Fruit fly (Drosophila melanogaster) whole organism, larva: Measurements from ENCODE around the gene Pbgs.

Experiments
- noc ChIP-seq: fragments of 200-800 bp; sonication (Bioruptor generic); optimal IDR thresholded peaks from 3 replicates; lab custom pipeline; 2019; ENCODE audit warnings: missing biosample characterization, mild to moderate bottlenecking, missing genetic modification characterization, moderate library complexity

Pbgs gene

DNA sequence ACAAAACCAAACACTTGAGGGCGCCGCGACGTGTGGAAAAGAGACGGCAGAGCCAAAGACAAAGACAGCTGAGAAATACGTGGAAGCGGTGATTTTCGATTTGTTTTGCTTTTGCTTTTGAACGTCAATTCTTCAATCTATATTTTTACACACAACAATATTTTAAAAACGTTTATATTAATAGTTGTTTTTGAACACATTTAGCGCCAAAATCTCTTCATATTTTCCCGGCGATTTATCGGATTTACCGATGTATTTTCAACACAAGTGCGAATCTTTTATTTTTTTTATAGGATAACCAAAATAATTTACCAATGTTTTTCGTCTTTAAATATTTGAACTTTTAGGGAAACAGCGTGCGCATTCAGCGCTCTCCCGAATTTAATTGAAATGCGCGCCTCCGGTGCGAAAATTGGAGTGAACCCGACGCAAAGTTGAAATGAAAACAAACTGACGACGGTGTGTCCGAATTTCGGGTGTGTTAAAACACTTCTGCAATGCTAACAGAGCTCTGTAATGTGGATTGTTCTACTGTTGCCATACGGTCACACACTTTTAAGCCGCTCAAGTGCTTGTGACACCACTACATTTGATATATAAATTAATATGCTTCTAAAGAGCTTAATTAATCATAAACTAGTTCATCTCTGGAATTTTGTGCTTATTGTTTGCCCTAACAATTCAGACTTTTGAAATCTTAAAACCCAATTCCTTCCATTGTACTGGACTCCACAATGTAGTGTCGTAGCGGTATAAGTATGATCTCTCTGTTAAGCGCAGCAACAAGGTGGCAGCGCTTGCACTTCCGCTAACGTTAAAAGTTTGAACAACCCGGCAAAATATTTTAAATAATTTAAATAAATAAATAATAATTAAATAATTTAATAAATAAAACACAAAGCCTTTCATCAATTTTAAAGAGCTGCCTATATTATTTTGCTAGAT is 4.5 kb downstream of the Pbgs start, which contains the start of gene app:
TSS of gene app (minus strand) at position 499 of the 945 bp plus-strand sequence.
- TF ChIP-seq noc = peak; percentile 84

DNA sequence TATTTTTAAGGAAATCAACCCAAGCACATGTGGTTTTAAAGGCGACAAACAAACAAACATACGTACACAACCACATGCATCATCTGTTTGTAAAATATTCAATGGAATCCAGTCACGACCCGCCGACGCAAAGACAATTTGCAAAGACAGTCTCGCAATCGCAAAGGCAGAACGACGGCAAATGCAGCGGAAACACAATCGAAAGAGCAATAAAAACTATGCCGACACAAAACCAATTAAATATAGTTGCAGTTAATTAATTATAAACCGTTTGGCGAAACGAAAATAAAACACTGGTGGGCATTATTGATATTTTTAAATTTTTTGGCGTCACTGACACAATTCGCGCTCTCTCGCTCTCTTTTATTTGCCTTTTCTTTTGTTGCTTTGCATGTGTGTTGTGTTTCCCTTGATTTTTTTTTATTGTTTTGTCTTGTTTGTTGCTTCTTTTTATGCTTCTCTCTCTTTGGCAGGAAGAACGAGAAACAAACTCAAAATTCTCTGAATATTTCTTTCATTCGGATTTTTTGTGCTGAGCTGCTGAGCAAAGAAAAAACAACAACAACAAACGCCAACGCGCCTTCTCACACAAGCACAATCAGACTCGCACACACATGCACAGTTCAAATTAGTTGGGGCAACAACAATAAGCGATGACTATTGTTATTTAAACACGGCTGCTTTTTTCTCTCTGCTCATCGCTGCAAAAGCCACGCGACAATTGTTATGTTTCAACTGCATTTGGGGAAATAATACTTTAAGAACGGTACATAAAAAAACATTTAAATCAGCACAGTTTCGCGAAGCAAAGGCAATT is 5.4 kb downstream of the Pbgs start:
- no peak for TF ChIP-seq noc

DNA sequence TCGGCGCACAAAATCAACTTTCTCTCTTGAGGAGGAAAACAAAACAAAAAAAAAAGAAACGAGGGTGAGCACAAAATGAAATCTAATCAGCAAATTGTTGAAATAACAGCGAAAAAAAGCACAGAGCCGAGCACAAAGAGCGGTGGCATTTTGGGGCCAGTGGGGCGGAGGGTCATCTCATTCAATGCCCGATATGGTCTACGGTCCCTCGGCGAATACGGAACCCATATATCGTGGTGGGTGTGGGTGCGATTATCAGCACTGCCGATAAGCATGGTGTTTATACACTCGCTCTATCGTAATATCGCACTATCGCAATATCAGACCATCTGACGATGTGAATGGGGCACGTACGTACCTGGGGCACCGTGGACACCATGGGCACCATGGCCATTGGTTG is 12.4 kb downstream of the Pbgs start:
- TF ChIP-seq noc = peak; percentile 2

dm6 chr3L:12227219-12227618 is 43.9 kb downstream of the Pbgs start:
- TF ChIP-seq noc = no peak

- no peak for TF ChIP-seq noc
These were observed 47.5 kb downstream of the Pbgs start for dm6 chr3L:12223635-12224016.

dm6 chr3L:12222945-12223634 is 48.1 kb downstream of the Pbgs start:
- no peak for TF ChIP-seq noc
